Fruit fly (Drosophila melanogaster): ENCODE measurements around the gene Kcmf1.

DNA sequence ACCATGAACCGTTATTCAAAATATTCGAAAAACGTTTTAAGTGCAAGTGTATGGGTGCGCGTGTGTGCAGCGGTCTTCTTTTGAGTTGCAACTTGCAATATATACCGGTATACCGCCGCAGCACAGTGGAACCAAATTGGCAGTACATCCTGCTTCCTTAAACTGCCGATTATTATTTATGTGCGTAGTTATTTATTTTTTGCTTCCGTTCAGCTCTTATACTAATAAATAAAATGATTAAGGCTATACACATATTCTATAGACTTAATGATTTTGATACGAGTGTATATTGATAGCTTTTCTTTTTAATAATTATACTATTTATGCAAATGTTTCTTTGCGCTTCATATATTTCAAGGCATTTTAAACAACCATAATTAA lies 44.8 kb downstream of the Kcmf1 start:
- TF ChIP-seq aop (GFP tag; IDR thresholded peaks at IDR 0.05) (no peak), Eip74EF (GFP tag; optimal IDR thresholded peaks at IDR 0.05) (no peak), CG17829 (tag; optimal IDR thresholded peaks at IDR 0.05) (no peak), CG10979 (tag; optimal IDR thresholded peaks at IDR 0.05) (no peak), CG8281 (tag; optimal IDR thresholded peaks at IDR 0.05) (no peak)
